Worm (Caenorhabditis elegans) whole organism, young adult: ENCODE measurements around the gene R08C7.12.

ENCODE experiments used
- C17E4.6 ChIP-seq: fragments of 200-800 bp; sonication (Bioruptor generic); IDR thresholded peaks from 2 replicates; pipeline ENCODE4 v1.3.6; 2022; ENCODE audit warnings: missing genetic modification reagents, missing genetic modification characterization, missing compliant biosample characterization
- D2030.7 ChIP-seq: fragments of 200-800 bp; sonication (Bioruptor generic); IDR thresholded peaks from 2 replicates; pipeline ENCODE4 v1.3.6; 2022; ENCODE audit warnings: missing genetic modification reagents, missing genetic modification characterization, missing compliant biosample characterization
- F10E7.11 ChIP-seq: sonication (generic microtip); optimal IDR thresholded peaks from 2 replicates; lab custom pipeline; 2017; ENCODE audit warnings: mild to moderate bottlenecking, missing genetic modification characterization, moderate library complexity, missing compliant biosample characterization
- F22D6.2 ChIP-seq: sonication (generic microtip); optimal IDR thresholded peaks from 2 replicates; lab custom pipeline; 2016; ENCODE audit warnings: mild to moderate bottlenecking, missing genetic modification characterization, missing compliant biosample characterization
- F33H1.4 ChIP-seq: fragments of 200-800 bp; sonication (Bioruptor generic); IDR thresholded peaks from 2 replicates; pipeline ENCODE4 v1.3.6; 2022; ENCODE audit warnings: missing genetic modification reagents, missing genetic modification characterization, missing compliant biosample characterization
- F37B4.10 ChIP-seq: fragments of 200-800 bp; sonication (Bioruptor generic); IDR thresholded peaks from 2 replicates; pipeline ENCODE4 v1.3.6; 2022; ENCODE audit warnings: missing genetic modification characterization, missing compliant biosample characterization
- F39B2.1 ChIP-seq: fragments of 200-800 bp; sonication (Bioruptor generic); IDR thresholded peaks from 2 replicates; pipeline ENCODE4 v1.3.6; 2022; ENCODE audit warnings: missing genetic modification reagents, missing genetic modification characterization, missing compliant biosample characterization
- F57C9.4 ChIP-seq: sonication (generic microtip); optimal IDR thresholded peaks from 2 replicates; lab custom pipeline; 2017; ENCODE audit warnings: mild to moderate bottlenecking, missing genetic modification characterization, missing compliant biosample characterization
- K11D2.4 ChIP-seq: fragments of 200-800 bp; sonication (Bioruptor generic); IDR thresholded peaks from 2 replicates; pipeline ENCODE4 v1.3.6; 2022; ENCODE audit warnings: missing genetic modification reagents, missing genetic modification characterization, missing compliant biosample characterization
- Y67H2A.10 ChIP-seq: fragments of 200-800 bp; sonication (Bioruptor generic); conservative IDR thresholded peaks from 2 replicates; pipeline ENCODE4 v1.3.6; 2022; ENCODE audit warnings: missing genetic modification reagents, missing genetic modification characterization, missing compliant biosample characterization
- ZK185.1 ChIP-seq: sonication (generic microtip); optimal IDR thresholded peaks from 2 replicates; lab custom pipeline; 2016; ENCODE audit warnings: mild to moderate bottlenecking, missing genetic modification characterization, missing compliant biosample characterization; ENCODE audit not compliant: poor library complexity, severe bottlenecking
- atf-7 ChIP-seq: sonication (generic microtip); optimal IDR thresholded peaks from 2 replicates; lab custom pipeline; 2017; ENCODE audit warnings: mild to moderate bottlenecking, missing genetic modification characterization, missing compliant biosample characterization
- attf-5 ChIP-seq: fragments of 200-800 bp; sonication (Bioruptor generic); optimal IDR thresholded peaks from 2 replicates; lab custom pipeline; 2018; ENCODE audit warnings: mild to moderate bottlenecking, missing genetic modification characterization, missing compliant biosample characterization
- cebp-1 ChIP-seq, 2 experiments: fragments of 200-800 bp in 1 of 2; sonication (Bioruptor generic) in 1 of 2; sonication (generic microtip) in 1 of 2; IDR thresholded peaks in 1 of 2; optimal IDR thresholded peaks in 1 of 2; 2 replicates each; pipeline versions ENCODE4 v1.3.6 to Lab custom; 2017 to 2022; ENCODE audit warnings: missing compliant biosample characterization in 2 of 2, missing genetic modification characterization in 2 of 2, mild to moderate bottlenecking in 1 of 2, missing genetic modification reagents in 1 of 2, moderate library complexity in 1 of 2
- ceh-100 ChIP-seq: fragments of 200-800 bp; sonication (Bioruptor generic); IDR thresholded peaks from 2 replicates; pipeline ENCODE4 v1.3.6; 2022; ENCODE audit warnings: missing genetic modification reagents, missing genetic modification characterization, missing compliant biosample characterization
- ceh-27 ChIP-seq: fragments of 200-800 bp; sonication (Bioruptor generic); optimal IDR thresholded peaks from 2 replicates; lab custom pipeline; 2018; ENCODE audit warnings: mild to moderate bottlenecking, missing genetic modification characterization, moderate library complexity, missing compliant biosample characterization
- ceh-58 ChIP-seq: fragments of 200-800 bp; sonication (Bioruptor generic); IDR thresholded peaks from 2 replicates; pipeline ENCODE4 v1.3.6; 2022; ENCODE audit warnings: missing genetic modification characterization, missing compliant biosample characterization
- ceh-79 ChIP-seq: sonication (generic microtip); optimal IDR thresholded peaks from 2 replicates; lab custom pipeline; 2017; ENCODE audit warnings: mild to moderate bottlenecking, missing genetic modification characterization, missing compliant biosample characterization
- dox-1 ChIP-seq: fragments of 200-800 bp; sonication (Bioruptor generic); IDR thresholded peaks from 2 replicates; pipeline ENCODE4 v1.3.6; 2022; ENCODE audit warnings: missing genetic modification reagents, missing genetic modification characterization, missing compliant biosample characterization
- dpl-1 ChIP-seq: fragments of 150-350 bp; optimal IDR thresholded peaks from 2 replicates; lab custom pipeline; 2014; ENCODE audit warnings: missing biosample characterization, missing genetic modification reagents, missing genetic modification characterization
- efl-1 ChIP-seq: fragments of 150-350 bp; optimal IDR thresholded peaks from 2 replicates; lab custom pipeline; 2014; ENCODE audit warnings: missing biosample characterization, missing genetic modification reagents, missing genetic modification characterization
- egrh-3 ChIP-seq: fragments of 200-800 bp; sonication (Bioruptor generic); IDR thresholded peaks from 2 replicates; pipeline ENCODE4 v1.3.6; 2022; ENCODE audit warnings: missing genetic modification reagents, missing genetic modification characterization, missing compliant biosample characterization
- ekl-4 ChIP-seq: fragments of 200-800 bp; sonication (Bioruptor generic); IDR thresholded peaks from 2 replicates; pipeline ENCODE4 v1.3.6; 2022; ENCODE audit warnings: missing genetic modification reagents, missing genetic modification characterization, missing compliant biosample characterization
- gei-17 ChIP-seq: fragments of 200-800 bp; sonication (Bioruptor generic); optimal IDR thresholded peaks from 2 replicates; lab custom pipeline; 2018; ENCODE audit warnings: mild to moderate bottlenecking, missing genetic modification characterization, missing compliant biosample characterization
- him-1 ChIP-seq: sonication (generic microtip); optimal IDR thresholded peaks from 2 replicates; lab custom pipeline; 2016; ENCODE audit warnings: missing genotype, missing genetic modification reagents, missing genetic modification characterization, missing compliant biosample characterization
- hsf-1 ChIP-seq: fragments of 200-800 bp; sonication (Bioruptor generic); IDR thresholded peaks from 2 replicates; pipeline ENCODE4 v1.3.6; 2022; ENCODE audit warnings: missing genetic modification reagents, missing genetic modification characterization, missing compliant biosample characterization
- let-607 ChIP-seq, 2 experiments: fragments of 200-800 bp in 1 of 2; sonication (Bioruptor generic) in 1 of 2; sonication (generic microtip) in 1 of 2; optimal IDR thresholded peaks; 2 replicates each; lab custom pipeline; 2016 to 2018; ENCODE audit warnings: mild to moderate bottlenecking in 2 of 2, missing compliant biosample characterization in 2 of 2, missing genetic modification characterization in 2 of 2, moderate library complexity in 2 of 2, missing genotype in 1 of 2
- lin-40 ChIP-seq: sonication (generic microtip); optimal IDR thresholded peaks from 2 replicates; lab custom pipeline; 2016; ENCODE audit warnings: missing genetic modification characterization, mild to moderate bottlenecking, missing compliant biosample characterization, missing genotype, missing genetic modification reagents
- lin-54 ChIP-seq: fragments of 200-800 bp; sonication (Bioruptor generic); optimal IDR thresholded peaks from 2 replicates; lab custom pipeline; 2018; ENCODE audit warnings: mild to moderate bottlenecking, missing genetic modification characterization, missing compliant biosample characterization
- lir-1 ChIP-seq: fragments of 200-800 bp; sonication (Bioruptor generic); conservative IDR thresholded peaks from 2 replicates; pipeline ENCODE4 v1.3.6; 2022; ENCODE audit warnings: missing genetic modification reagents, missing genetic modification characterization, missing compliant biosample characterization
- madf-3 ChIP-seq: fragments of 200-800 bp; sonication (Bioruptor generic); IDR thresholded peaks from 2 replicates; pipeline ENCODE4 v1.3.6; 2022; ENCODE audit warnings: missing genetic modification reagents, missing genetic modification characterization, missing compliant biosample characterization
- madf-6 ChIP-seq: fragments of 200-800 bp; sonication (Bioruptor generic); IDR thresholded peaks from 2 replicates; pipeline ENCODE4 v1.3.6; 2022; ENCODE audit warnings: missing genetic modification reagents, missing genetic modification characterization, missing compliant biosample characterization
- madf-8 ChIP-seq: fragments of 200-800 bp; sonication (Bioruptor generic); conservative IDR thresholded peaks from 2 replicates; pipeline ENCODE4 v1.3.6; 2022; ENCODE audit warnings: missing genetic modification reagents, missing genetic modification characterization, missing compliant biosample characterization
- mcd-1 ChIP-seq: fragments of 200-800 bp; sonication (Bioruptor generic); IDR thresholded peaks from 2 replicates; pipeline ENCODE4 v1.3.6; 2022; ENCODE audit warnings: missing genetic modification reagents, missing genetic modification characterization, missing compliant biosample characterization
- mel-28 ChIP-seq: sonication (generic microtip); optimal IDR thresholded peaks from 2 replicates; lab custom pipeline; 2016; ENCODE audit warnings: borderline replicate concordance, mild to moderate bottlenecking, missing genetic modification characterization, missing compliant biosample characterization
- mes-4 ChIP-seq: sonication (generic microtip); optimal IDR thresholded peaks from 2 replicates; lab custom pipeline; 2016; ENCODE audit warnings: missing genotype, missing genetic modification characterization, missing compliant biosample characterization
- nfya-2 ChIP-seq: fragments of 200-800 bp; sonication (Bioruptor generic); IDR thresholded peaks from 2 replicates; pipeline ENCODE4 v1.3.6; 2022; ENCODE audit warnings: missing genetic modification reagents, missing genetic modification characterization, missing compliant biosample characterization
- pha-4 ChIP-seq: fragments of 150-350 bp; sonication (generic microtip); optimal IDR thresholded peaks from 2 replicates; lab custom pipeline; 2014; ENCODE audit warnings: missing biosample characterization, missing genetic modification reagents, missing genetic modification characterization
- rcor-1 ChIP-seq: fragments of 200-800 bp; sonication (Bioruptor generic); IDR thresholded peaks from 2 replicates; pipeline ENCODE4 v1.3.6; 2022; ENCODE audit warnings: missing genetic modification reagents, missing genetic modification characterization, missing compliant biosample characterization
- snpc-3.4 ChIP-seq: sonication (generic microtip); optimal IDR thresholded peaks from 2 replicates; lab custom pipeline; 2017; ENCODE audit warnings: missing genetic modification characterization, mild to moderate bottlenecking, missing compliant biosample characterization, antibody characterized with exemption, moderate library complexity, missing genotype, missing genetic modification reagents
- snpc-4 ChIP-seq, 5 experiments: fragments of 150-350 bp in 1 of 5; sonication (generic microtip) in 4 of 5; optimal IDR thresholded peaks; 2 replicates each; lab custom pipeline; 2014 to 2018; ENCODE audit warnings: missing genetic modification characterization in 5 of 5, missing biosample characterization in 3 of 5, antibody characterized with exemption in 2 of 5, mild to moderate bottlenecking in 2 of 5, missing compliant biosample characterization in 2 of 5, missing genotype in 2 of 5, moderate library complexity in 2 of 5, missing genetic modification reagents in 1 of 5
- tbp1 ChIP-seq: fragments of 200-800 bp; sonication (Bioruptor generic); optimal IDR thresholded peaks from 2 replicates; lab custom pipeline; 2018; ENCODE audit warnings: mild to moderate bottlenecking, missing genetic modification characterization, missing compliant biosample characterization
- unc-62 ChIP-seq: fragments of 150-350 bp; optimal IDR thresholded peaks from 2 replicates; lab custom pipeline; 2014; ENCODE audit warnings: missing biosample characterization, missing genetic modification reagents, missing genetic modification characterization
- xnd-1 ChIP-seq: sonication (generic microtip); optimal IDR thresholded peaks from 2 replicates; lab custom pipeline; 2016; ENCODE audit warnings: missing genotype, missing genetic modification reagents, missing genetic modification characterization, missing compliant biosample characterization
- ztf-18 ChIP-seq: sonication (generic microtip); optimal IDR thresholded peaks from 2 replicates; lab custom pipeline; 2016; ENCODE audit warnings: missing genotype, mild to moderate bottlenecking, missing genetic modification characterization, missing compliant biosample characterization
- ztf-3 ChIP-seq: fragments of 200-800 bp; sonication (Bioruptor generic); optimal IDR thresholded peaks from 2 replicates; lab custom pipeline; 2018; ENCODE audit warnings: mild to moderate bottlenecking, missing genetic modification characterization, missing compliant biosample characterization

The R08C7.12 gene

DNA sequence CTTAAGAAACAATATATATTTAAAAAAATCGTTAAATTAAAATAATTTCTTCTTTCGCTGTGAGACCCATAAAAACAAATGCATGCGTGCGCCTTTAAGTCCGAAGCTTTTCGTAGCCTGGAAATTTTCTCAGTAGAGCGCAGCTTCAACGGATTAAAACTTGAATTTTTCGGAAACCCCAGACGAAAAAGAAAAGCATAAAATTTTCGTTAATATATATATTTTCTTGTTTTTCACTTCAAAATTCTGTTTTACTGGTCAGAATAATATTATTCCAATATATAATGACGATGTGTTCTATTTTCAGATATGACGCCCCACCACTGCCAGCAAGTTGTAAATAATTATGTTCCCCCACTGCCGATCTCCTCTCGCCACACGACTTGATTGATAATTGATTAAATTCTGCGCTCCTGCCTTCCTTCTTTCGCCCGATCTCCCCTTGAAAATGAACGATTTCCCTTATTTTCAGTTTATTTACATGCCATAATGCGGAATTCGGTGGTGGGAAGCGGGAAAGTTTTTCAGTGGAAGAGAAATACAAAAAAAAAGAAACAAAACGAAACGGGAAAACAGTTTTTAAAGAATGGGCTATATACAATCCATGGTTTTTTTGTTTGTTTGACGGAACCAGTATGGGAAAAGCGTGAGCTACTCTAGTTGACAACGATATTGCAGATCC, 18.6 kb downstream of the R08C7.12 start (continued):
- TF ChIP-seq F33H1.4 (GFP tag; lab: Robert Waterston, UW) (peak; percentile 85), D2030.7 (GFP tag; lab: Robert Waterston, UW) (peak; percentile 33; the same call in 1 of the 2 replicates), C17E4.6 (GFP tag; lab: Robert Waterston, UW) (no peak), F22D6.2 (tag; lab: Kevin White, UChicago) (peak; percentile 16), ZK185.1 (tag; lab: Kevin White, UChicago) (peak; percentile 53), ceh-79 (peak; percentile 86), lir-1 (GFP tag; lab: Robert Waterston, UW) (no peak), F10E7.11 (tag; lab: Kevin White, UChicago) (no peak), let-607 (tag; optimal IDR thresholded peaks at IDR 0.05; lab: Kevin White, UChicago) (peak; percentile 7 to 43), hsf-1 (GFP tag; lab: Robert Waterston, UW) (peak; percentile 53), lin-54 (GFP tag; lab: Kevin White, UChicago) (peak; percentile 54), ztf-18 (tag; lab: Kevin White, UChicago) (peak; percentile 36), dpl-1 (no peak), ztf-3 (peak; percentile 12), efl-1 (GFP tag; lab: Kevin White, UChicago) (peak; percentile 34), mel-28 (tag; lab: Kevin White, UChicago) (no peak), madf-3 (GFP tag; lab: Robert Waterston, UW) (peak; percentile 63; the same call in 1 of the 2 replicates), rcor-1 (peak; percentile 12; the same call in 1 of the 2 replicates), cebp-1 (GFP tag; IDR thresholded peaks at IDR 0.05; lab: Robert Waterston, UW) (peak; percentile 42; the same call in 1 of the 2 replicates), cebp-1 (tag; optimal IDR thresholded peaks at IDR 0.05; lab: Kevin White, UChicago) (peak; percentile 81), egrh-3 (GFP tag; lab: Robert Waterston, UW) (peak; percentile 55), K11D2.4 (peak; percentile 41; the same call in 1 of the 2 replicates), dox-1 (GFP tag; lab: Robert Waterston, UW) (peak; percentile 60; the same call in 1 of the 2 replicates), madf-6 (peak; percentile 76), snpc-4 (GFP tag; optimal IDR thresholded peaks at IDR 0.05; lab: Kevin White, UChicago) (peak; percentile 30), snpc-4 (tag; optimal IDR thresholded peaks at IDR 0.05; lab: Kevin White, UChicago) (peak in 3 of 4 experiments; percentile 12 to 64 (median 18)), ceh-27 (GFP tag; lab: Kevin White, UChicago) (peak; percentile 38), xnd-1 (tag; lab: Kevin White, UChicago) (peak; percentile 67), mes-4 (tag; lab: Kevin White, UChicago) (peak; percentile 8), ceh-100 (GFP tag; lab: Robert Waterston, UW) (no peak), gei-17 (GFP tag; lab: Kevin White, UChicago) (no peak), snpc-3.4 (tag; lab: Kevin White, UChicago) (no peak), mcd-1 (GFP tag; lab: Robert Waterston, UW) (peak; percentile 56), ceh-58 (GFP tag; lab: Robert Waterston, UW) (no peak), F39B2.1 (GFP tag; lab: Robert Waterston, UW) (no peak), F37B4.10 (no peak), unc-62 (GFP tag; lab: Kevin White, UChicago) (no peak), nfya-2 (GFP tag; lab: Robert Waterston, UW) (no peak), F57C9.4 (tag; lab: Kevin White, UChicago) (peak; percentile 24), madf-8 (GFP tag; lab: Robert Waterston, UW) (peak; percentile 59), Y67H2A.10 (GFP tag; lab: Robert Waterston, UW) (no peak), ekl-4 (GFP tag; lab: Robert Waterston, UW) (no peak), pha-4 (peak; percentile 70), attf-5 (GFP tag; lab: Kevin White, UChicago) (peak; percentile 67), atf-7 (tag; lab: Kevin White, UChicago) (peak; percentile 31), lin-40 (tag; lab: Kevin White, UChicago) (peak; percentile 65), tbp1 (GFP tag; lab: Kevin White, UChicago) (peak; percentile 60), him-1 (tag; lab: Kevin White, UChicago) (peak; percentile 48)
